Fruit fly (Drosophila melanogaster): ENCODE measurements around the gene CG33169.

The CG33169 gene

dm6 chr3L:22822544-22823175, 41.0 kb upstream of the CG33169 start:
- TF ChIP-seq NFAT (GFP tag; IDR thresholded peaks at IDR 0.05) (no peak), shn (GFP tag; optimal IDR thresholded peaks at IDR 0.05) (no peak), az2 (GFP tag; optimal IDR thresholded peaks at IDR 0.05) (no peak), bigmax (GFP tag; optimal IDR thresholded peaks at IDR 0.05) (no peak), Asciz (GFP tag; optimal IDR thresholded peaks at IDR 0.05) (no peak), Sox100B (GFP tag; optimal IDR thresholded peaks at IDR 0.05) (no peak), Hsf (GFP tag; optimal IDR thresholded peaks at IDR 0.05) (no peak), seq (GFP tag; IDR thresholded peaks at IDR 0.05) (no peak), Scr (GFP tag; IDR thresholded peaks at IDR 0.05; ENCODE audit: partially characterized antibody) (no peak), luna (GFP tag; optimal IDR thresholded peaks at IDR 0.05) (no peak), Max (GFP tag; optimal IDR thresholded peaks at IDR 0.05) (no peak), ap (GFP tag; IDR thresholded peaks at IDR 0.05) (no peak), CG8089 (GFP tag; optimal IDR thresholded peaks at IDR 0.05) (no peak), gfzf (GFP tag; optimal IDR thresholded peaks at IDR 0.05) (no peak), CG14014 (GFP tag; IDR thresholded peaks at IDR 0.05) (peak; percentile 43; the same call in 1 of the 2 replicates), disco-r (GFP tag; optimal IDR thresholded peaks at IDR 0.05) (no peak), PHDP (tag; optimal IDR thresholded peaks at IDR 0.05) (peak; percentile 18), CG8281 (tag; optimal IDR thresholded peaks at IDR 0.05) (no peak), CG6854 (GFP tag; optimal IDR thresholded peaks at IDR 0.05) (no peak), zfh1 (GFP tag; IDR thresholded peaks at IDR 0.05) (no peak), CHES-1-like (GFP tag; optimal IDR thresholded peaks at IDR 0.05) (no peak), tin (GFP tag; optimal IDR thresholded peaks at IDR 0.05) (no peak), CG7556 (GFP tag; optimal IDR thresholded peaks at IDR 0.05) (no peak), NC2β (GFP tag; optimal IDR thresholded peaks at IDR 0.05) (no peak), CG11560 (tag; IDR thresholded peaks at IDR 0.05) (no peak), Lpt (GFP tag; optimal IDR thresholded peaks at IDR 0.05) (no peak), CG6175 (GFP tag; IDR thresholded peaks at IDR 0.05) (no peak), CG9609 (GFP tag; optimal IDR thresholded peaks at IDR 0.05) (no peak), tna (GFP tag; IDR thresholded peaks at IDR 0.05; ENCODE audit: partially characterized antibody) (no peak), CG18262 (tag; optimal IDR thresholded peaks at IDR 0.05) (no peak), pum (GFP tag; optimal IDR thresholded peaks at IDR 0.05) (no peak), CG15601 (tag; optimal IDR thresholded peaks at IDR 0.05) (no peak), CG4820 (GFP tag; optimal IDR thresholded peaks at IDR 0.05) (no peak), D (optimal IDR thresholded peaks at IDR 0.05) (no peak), D (GFP tag; optimal IDR thresholded peaks at IDR 0.05) (no peak), pfk (GFP tag; optimal IDR thresholded peaks at IDR 0.05) (no peak), pnt (GFP tag; optimal IDR thresholded peaks at IDR 0.05) (no peak), vvl (GFP tag; IDR thresholded peaks at IDR 0.05) (no peak), dan (GFP tag; IDR thresholded peaks at IDR 0.05) (no peak), Nf-YC (tag; optimal IDR thresholded peaks at IDR 0.05) (peak; percentile 4), mam (GFP tag; optimal IDR thresholded peaks at IDR 0.05) (no peak), CG9932 (GFP tag; IDR thresholded peaks at IDR 0.05) (no peak), CG7963 (GFP tag; IDR thresholded peaks at IDR 0.05; ENCODE audit: partially characterized antibody) (no peak), lov (optimal IDR thresholded peaks at IDR 0.05) (no peak), lov (GFP tag; IDR thresholded peaks at IDR 0.05) (no peak), Jarid2 (GFP tag; optimal IDR thresholded peaks at IDR 0.05) (no peak), CG5953 (GFP tag; IDR thresholded peaks at IDR 0.05) (no peak), CG12659 (GFP tag; optimal IDR thresholded peaks at IDR 0.05) (no peak), lola (GFP tag; optimal IDR thresholded peaks at IDR 0.05) (no peak), Bdp1 (GFP tag; optimal IDR thresholded peaks at IDR 0.05) (no peak), ind (GFP tag; optimal IDR thresholded peaks at IDR 0.05) (no peak), tap (tag; optimal IDR thresholded peaks at IDR 0.05) (no peak)
